Fruit fly (Drosophila melanogaster) whole organism, embryonic: ENCODE results near the gene CG5445.

Experiments used
- Awh ChIP-seq: fragments of 200-800 bp; sonication (Bioruptor generic); IDR thresholded peaks from 2 replicates; pipeline ENCODE4, ENCODE4 v1.3.6; 2022; ENCODE audit warnings: missing biosample characterization, missing genetic modification characterization
- B-H2 ChIP-seq: fragments of 200-800 bp; sonication (Bioruptor generic); optimal IDR thresholded peaks from 2 replicates; lab custom pipeline; 2018; ENCODE audit warnings: missing biosample characterization, mild to moderate bottlenecking, missing genetic modification characterization
- CG1024 ChIP-seq: fragments of 200-800 bp; sonication (Bioruptor generic); IDR thresholded peaks from 2 replicates; pipeline ENCODE4 v1.3.6; 2022; ENCODE audit warnings: missing biosample characterization, missing genetic modification characterization
- CG11398 ChIP-seq: fragments of 200-800 bp; sonication (Bioruptor generic); optimal IDR thresholded peaks from 2 replicates; lab custom pipeline; 2016; ENCODE audit warnings: missing biosample characterization, missing genetic modification characterization
- CG12071 ChIP-seq: fragments of 200-800 bp; sonication (Bioruptor generic); optimal IDR thresholded peaks from 3 replicates; lab custom pipeline; 2018; ENCODE audit warnings: missing biosample characterization, mild to moderate bottlenecking, missing genetic modification characterization
- CG12104 ChIP-seq: fragments of 200-800 bp; sonication (Bioruptor generic); optimal IDR thresholded peaks from 3 replicates; lab custom pipeline; 2016; ENCODE audit warnings: missing biosample characterization, missing genetic modification characterization
- CG17612 ChIP-seq: fragments of 200-800 bp; sonication (Bioruptor generic); IDR thresholded peaks from 2 replicates; pipeline ENCODE4 v1.3.6; 2022; ENCODE audit warnings: missing biosample characterization, missing genetic modification characterization
- CG1832 ChIP-seq: fragments of 200-800 bp; sonication (Bioruptor generic); optimal IDR thresholded peaks from 2 replicates; lab custom pipeline; 2017; ENCODE audit warnings: missing biosample characterization, mild to moderate bottlenecking, missing genetic modification characterization, inconsistent platforms
- CG3065 ChIP-seq: fragments of 200-800 bp; sonication (Bioruptor generic); optimal IDR thresholded peaks from 2 replicates; lab custom pipeline; 2016; ENCODE audit warnings: missing biosample characterization, missing genetic modification characterization
- CG3163 ChIP-seq: fragments of 200-800 bp; sonication (Bioruptor generic); optimal IDR thresholded peaks from 3 replicates; lab custom pipeline; 2016; ENCODE audit warnings: missing biosample characterization, missing genetic modification characterization
- CG3847 ChIP-seq: fragments of 200-800 bp; sonication (Bioruptor generic); IDR thresholded peaks from 2 replicates; pipeline ENCODE4 v1.3.6; 2022; ENCODE audit warnings: missing biosample characterization, missing genetic modification characterization
- CG4360 ChIP-seq: fragments of 200-800 bp; sonication (Bioruptor generic); IDR thresholded peaks from 2 replicates; pipeline ENCODE4 v1.3.6; 2022; ENCODE audit warnings: missing biosample characterization, missing genetic modification characterization
- CG4707 ChIP-seq: fragments of 200-800 bp; sonication (Bioruptor generic); optimal IDR thresholded peaks from 2 replicates; lab custom pipeline; 2018; ENCODE audit warnings: missing biosample characterization, mild to moderate bottlenecking, missing genetic modification characterization, moderate library complexity
- CG4730 ChIP-seq: fragments of 200-800 bp; sonication (Bioruptor generic); IDR thresholded peaks from 2 replicates; pipeline ENCODE4 v1.3.6; 2022; ENCODE audit warnings: missing biosample characterization, missing genetic modification characterization
- CG6791 ChIP-seq: fragments of 200-800 bp; sonication (Bioruptor generic); IDR thresholded peaks from 3 replicates; pipeline ENCODE4 v1.3.6; 2022; ENCODE audit warnings: missing biosample characterization, missing genetic modification characterization; ENCODE audit not compliant: partially characterized antibody
- CG6854 ChIP-seq: fragments of 200-800 bp; sonication (Bioruptor generic); optimal IDR thresholded peaks from 3 replicates; lab custom pipeline; 2017; ENCODE audit warnings: missing biosample characterization, mild to moderate bottlenecking, missing genetic modification characterization
- CG7271 ChIP-seq: fragments of 200-800 bp; sonication (Bioruptor generic); optimal IDR thresholded peaks from 2 replicates; lab custom pipeline; 2018; ENCODE audit warnings: missing biosample characterization, mild to moderate bottlenecking, missing genetic modification characterization, moderate library complexity
- CG7357 ChIP-seq: fragments of 200-800 bp; sonication (Bioruptor generic); IDR thresholded peaks from 3 replicates; pipeline ENCODE4 v1.3.6; 2022; ENCODE audit warnings: missing biosample characterization, missing genetic modification characterization
- CG7372 ChIP-seq: fragments of 200-800 bp; sonication (Bioruptor generic); IDR thresholded peaks from 2 replicates; pipeline ENCODE4 v1.3.6; 2022; ENCODE audit warnings: missing biosample characterization, missing genetic modification characterization
- CG7556 ChIP-seq: fragments of 200-800 bp; sonication (Bioruptor generic); optimal IDR thresholded peaks from 2 replicates; lab custom pipeline; 2017; ENCODE audit warnings: missing biosample characterization, mild to moderate bottlenecking, missing genetic modification characterization
- CG9437 ChIP-seq: fragments of 200-800 bp; sonication (Bioruptor generic); optimal IDR thresholded peaks from 2 replicates; lab custom pipeline; 2018; ENCODE audit warnings: missing biosample characterization, mild to moderate bottlenecking, missing genetic modification characterization
- CG9817 ChIP-seq: fragments of 200-800 bp; sonication (Bioruptor generic); optimal IDR thresholded peaks from 2 replicates; lab custom pipeline; 2018; ENCODE audit warnings: missing biosample characterization, mild to moderate bottlenecking, missing genetic modification characterization, moderate library complexity
- CoRest ChIP-seq: fragments of 200-800 bp; sonication (Bioruptor generic); optimal IDR thresholded peaks from 3 replicates; lab custom pipeline; 2018; ENCODE audit warnings: missing biosample characterization, mild to moderate bottlenecking, missing genetic modification characterization, moderate library complexity
- Dll ChIP-seq: fragments of 200-800 bp; sonication (Bioruptor generic); IDR thresholded peaks from 4 replicates; pipeline ENCODE4 v1.3.6; 2022; ENCODE audit warnings: missing biosample characterization, missing genetic modification characterization; ENCODE audit not compliant: partially characterized antibody
- Drgx ChIP-seq: fragments of 200-800 bp; sonication (Bioruptor generic); IDR thresholded peaks from 2 replicates; pipeline ENCODE4 v1.3.6; 2022; ENCODE audit warnings: missing biosample characterization, missing genetic modification characterization
- E2f1 ChIP-seq: fragments of 200-800 bp; sonication (Bioruptor generic); IDR thresholded peaks from 2 replicates; pipeline ENCODE4 v1.3.6; 2022; ENCODE audit warnings: missing biosample characterization, missing genetic modification characterization
- Eip74EF ChIP-seq, 2 experiments: fragments of 200-800 bp in 1 of 2; fragments of >200 bp in 1 of 2; sonication (Bioruptor generic) in 1 of 2; optimal IDR thresholded peaks; 2 replicates each; lab custom pipeline; 2017 to 2019; ENCODE audit warnings: missing biosample characterization in 2 of 2, missing genetic modification characterization in 2 of 2, mild to moderate bottlenecking in 1 of 2, moderate library complexity in 1 of 2
- Ets65A ChIP-seq: fragments of 200-800 bp; sonication (Bioruptor generic); peaks from one replicate; lab custom pipeline; 2016; ENCODE audit warnings: missing biosample characterization, missing genetic modification characterization
- H2.0 ChIP-seq: fragments of 200-800 bp; sonication (Bioruptor generic); IDR thresholded peaks from 2 replicates; pipeline ENCODE4 v1.3.6; 2022; ENCODE audit warnings: missing biosample characterization, missing genetic modification characterization
- HmgD ChIP-seq: fragments of 200-800 bp; sonication (Bioruptor generic); optimal IDR thresholded peaks from 3 replicates; lab custom pipeline; 2016; ENCODE audit warnings: missing biosample characterization, missing genetic modification characterization
- Jarid2 ChIP-seq: fragments of 200-800 bp; sonication (Bioruptor generic); optimal IDR thresholded peaks from 3 replicates; lab custom pipeline; 2017; ENCODE audit warnings: mild to moderate bottlenecking, missing biosample characterization, missing genetic modification reagents, missing genetic modification characterization
- MESR4 ChIP-seq: fragments of 200-800 bp; sonication (Bioruptor generic); optimal IDR thresholded peaks from 2 replicates; lab custom pipeline; 2018; ENCODE audit warnings: missing biosample characterization, mild to moderate bottlenecking, missing genetic modification characterization, moderate library complexity
- NC2α ChIP-seq: fragments of 200-800 bp; sonication (Bioruptor generic); optimal IDR thresholded peaks from 2 replicates; lab custom pipeline; 2016; ENCODE audit warnings: missing biosample characterization, missing genetic modification characterization
- Nf-YB ChIP-seq: fragments of 200-800 bp; sonication (Bioruptor generic); optimal IDR thresholded peaks from 3 replicates; lab custom pipeline; 2019; ENCODE audit warnings: missing biosample characterization, mild to moderate bottlenecking, missing genetic modification characterization, moderate library complexity
- Nf-YC ChIP-seq: fragments of 200-800 bp; optimal IDR thresholded peaks from 3 replicates; lab custom pipeline; 2019; ENCODE audit warnings: missing biosample characterization, mild to moderate bottlenecking, missing genetic modification characterization, moderate library complexity
- Opbp ChIP-seq: fragments of 200-800 bp; sonication (Bioruptor generic); IDR thresholded peaks from 3 replicates; pipeline ENCODE4 v1.3.6; 2022; ENCODE audit warnings: missing biosample characterization, missing genetic modification characterization; ENCODE audit not compliant: partially characterized antibody
- TFAM ChIP-seq: fragments of 200-800 bp; sonication (Bioruptor generic); optimal IDR thresholded peaks from 2 replicates; lab custom pipeline; 2017; ENCODE audit warnings: missing biosample characterization, missing genetic modification characterization, inconsistent platforms
- Xbp1 ChIP-seq: fragments of 200-800 bp; sonication (Bioruptor generic); optimal IDR thresholded peaks from 3 replicates; lab custom pipeline; 2016; ENCODE audit warnings: missing biosample characterization, mild to moderate bottlenecking, missing genetic modification characterization
- Xrp1 ChIP-seq: fragments of 200-800 bp; sonication (Bioruptor generic); IDR thresholded peaks from 2 replicates; pipeline ENCODE4 v1.3.6; 2022; ENCODE audit warnings: missing biosample characterization, missing genetic modification characterization
- ato ChIP-seq: fragments of 200-800 bp; sonication (Bioruptor generic); IDR thresholded peaks from 2 replicates; pipeline ENCODE4 v1.3.6; 2022; ENCODE audit warnings: missing biosample characterization, missing genetic modification characterization; ENCODE audit not compliant: partially characterized antibody
- cg ChIP-seq: fragments of 200-800 bp; sonication (Bioruptor generic); optimal IDR thresholded peaks from 3 replicates; lab custom pipeline; 2019; ENCODE audit warnings: missing biosample characterization, mild to moderate bottlenecking, missing genetic modification characterization, moderate library complexity
- jing ChIP-seq: fragments of 200-800 bp; sonication (Bioruptor generic); optimal IDR thresholded peaks from 2 replicates; lab custom pipeline; 2018; ENCODE audit warnings: missing biosample characterization, mild to moderate bottlenecking, missing genetic modification characterization
- luna ChIP-seq: fragments of 200-800 bp; sonication (Bioruptor generic); optimal IDR thresholded peaks from 2 replicates; lab custom pipeline; 2016; ENCODE audit warnings: missing biosample characterization, missing genetic modification characterization
- oc ChIP-seq: fragments of 200-800 bp; sonication (Bioruptor generic); optimal IDR thresholded peaks from 2 replicates; lab custom pipeline; 2018; ENCODE audit warnings: missing biosample characterization, mild to moderate bottlenecking, missing genetic modification characterization, moderate library complexity
- pros ChIP-seq: fragments of 200-800 bp; sonication (Bioruptor generic); optimal IDR thresholded peaks from 3 replicates; lab custom pipeline; 2019; ENCODE audit warnings: missing biosample characterization, mild to moderate bottlenecking, missing genetic modification characterization, moderate library complexity
- ranshi ChIP-seq: fragments of 200-800 bp; sonication (Bioruptor generic); IDR thresholded peaks from 2 replicates; pipeline ENCODE4 v1.3.6; 2022; ENCODE audit warnings: missing biosample characterization, missing genetic modification characterization
- repo ChIP-seq: fragments of 200-800 bp; sonication (Bioruptor generic); optimal IDR thresholded peaks from 2 replicates; lab custom pipeline; 2016; ENCODE audit warnings: missing biosample characterization, missing genetic modification characterization
- rib ChIP-seq: fragments of 200-800 bp; sonication (Bioruptor generic); IDR thresholded peaks from 2 replicates; pipeline ENCODE4 v1.3.6; 2022; ENCODE audit warnings: missing biosample characterization, missing genetic modification characterization
- seq ChIP-seq: fragments of 200-800 bp; sonication (Bioruptor generic); IDR thresholded peaks from 2 replicates; pipeline ENCODE4 v1.3.6; 2022; ENCODE audit warnings: missing biosample characterization, missing genetic modification characterization
- unc-4 ChIP-seq: fragments of 200-800 bp; sonication (Bioruptor generic); IDR thresholded peaks from 2 replicates; pipeline ENCODE4 v1.3.6; 2022; ENCODE audit warnings: missing biosample characterization, missing genetic modification characterization; ENCODE audit not compliant: partially characterized antibody
- zfh2 ChIP-seq: fragments of 200-800 bp; sonication (Bioruptor generic); optimal IDR thresholded peaks from 2 replicates; lab custom pipeline; 2016; ENCODE audit warnings: missing biosample characterization, missing genetic modification characterization

CG5445 gene

DNA sequence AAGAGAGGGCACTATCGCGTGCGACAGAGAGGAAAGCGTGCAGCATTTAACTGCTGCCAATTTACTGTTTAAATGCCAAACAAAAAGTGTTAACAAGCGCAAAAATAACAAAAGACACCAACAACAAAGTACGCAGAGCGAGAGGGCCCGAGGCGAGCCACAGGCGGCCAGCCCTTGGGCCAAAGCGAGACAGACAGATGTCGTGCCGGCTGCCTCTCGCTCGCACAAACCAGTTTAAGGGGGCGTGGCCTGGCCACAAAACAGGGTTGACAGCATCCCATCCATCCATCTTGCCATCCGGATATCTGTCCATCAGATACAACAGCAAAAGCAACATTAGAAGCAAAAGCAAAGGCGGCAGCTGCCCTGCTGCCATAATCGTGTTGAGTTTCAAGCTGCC, 31.1 kb downstream of the CG5445 start (continued):
- TF ChIP-seq oc (peak; percentile 28), Nf-YC (tag; lab: Kevin White, UChicago) (peak; percentile 95), CG6791 (GFP tag; lab: Robert Waterston, UW) (no peak), Dll (GFP tag; lab: Robert Waterston, UW) (no peak), CG4730 (no peak), CG7556 (GFP tag; lab: Kevin White, UChicago) (no peak), cg (GFP tag; lab: Kevin White, UChicago) (no peak), HmgD (GFP tag; lab: Kevin White, UChicago) (no peak), repo (GFP tag; lab: Kevin White, UChicago) (no peak), CG3065 (GFP tag; lab: Kevin White, UChicago) (peak; percentile 37), CG3163 (GFP tag; lab: Kevin White, UChicago) (no peak), pros (GFP tag; lab: Kevin White, UChicago) (no peak), Awh (GFP tag; lab: Robert Waterston, UW) (no peak), Nf-YB (GFP tag; lab: Kevin White, UChicago) (peak; percentile 93), MESR4 (no peak), CG7357 (GFP tag; lab: Robert Waterston, UW) (no peak), CG7372 (GFP tag; lab: Robert Waterston, UW) (no peak), Jarid2 (GFP tag; lab: Kevin White, UChicago) (peak; percentile 63), B-H2 (GFP tag; lab: Kevin White, UChicago) (peak; percentile 50), NC2α (GFP tag; lab: Kevin White, UChicago) (no peak), CG9817 (tag; lab: Kevin White, UChicago) (no peak), Eip74EF (GFP tag; optimal IDR thresholded peaks at IDR 0.05; lab: Kevin White, UChicago) (no peak), ato (GFP tag; lab: Robert Waterston, UW) (0 out of 2 replicates have a peak, but pooled peaks have one; percentile 21), luna (GFP tag; lab: Kevin White, UChicago) (no peak), CG12104 (GFP tag; lab: Kevin White, UChicago) (no peak), CG1024 (GFP tag; lab: Robert Waterston, UW) (no peak), Opbp (GFP tag; lab: Robert Waterston, UW) (peak; percentile 19; the same call in 1 of the 3 replicates), Drgx (GFP tag; lab: Robert Waterston, UW) (no peak), CG4707 (GFP tag; lab: Kevin White, UChicago) (no peak), zfh2 (GFP tag; lab: Kevin White, UChicago) (no peak), ranshi (GFP tag; lab: Robert Waterston, UW) (no peak), E2f1 (GFP tag; lab: Robert Waterston, UW) (no peak), CG7271 (no peak), CG9437 (GFP tag; lab: Kevin White, UChicago) (no peak), CoRest (tag; lab: Kevin White, UChicago) (peak; percentile 1), unc-4 (no peak), CG3847 (no peak), CG17612 (GFP tag; lab: Robert Waterston, UW) (no peak), seq (peak; percentile 65; the same call in 1 of the 2 replicates), CG6854 (no peak), jing (GFP tag; lab: Kevin White, UChicago) (no peak), CG1832 (GFP tag; lab: Kevin White, UChicago) (peak; percentile 95), Ets65A (GFP tag; lab: Kevin White, UChicago) (no peak), TFAM (no peak), Xrp1 (GFP tag; lab: Robert Waterston, UW) (no peak), CG4360 (GFP tag; lab: Robert Waterston, UW) (peak; percentile 90), CG12071 (GFP tag; lab: Kevin White, UChicago) (no peak), CG11398 (GFP tag; lab: Kevin White, UChicago) (no peak), Xbp1 (GFP tag; lab: Kevin White, UChicago) (no peak), rib (GFP tag; lab: Robert Waterston, UW) (no peak), H2.0 (GFP tag; lab: Robert Waterston, UW) (no peak)
